Worm (Caenorhabditis elegans) whole organism, L3 larva: ENCODE measurements around the gene fbxa-167.
"Not testable (repeated sequence)": the region's sequence is repeated elsewhere in the genome, so short reads cannot be mapped to it uniquely, and the experiment has no call there.

ENCODE experiments used
- R02D3.7 ChIP-seq: fragments of 150-350 bp; optimal IDR thresholded peaks from 2 replicates; lab custom pipeline; 2014; ENCODE audit warnings: missing biosample characterization, missing genetic modification characterization
- ZK546.5 ChIP-seq: sonication (generic microtip); optimal IDR thresholded peaks from 2 replicates; lab custom pipeline; 2017; ENCODE audit warnings: missing biosample characterization, missing genetic modification characterization
- ama-1 ChIP-seq: fragments of 150-350 bp; optimal IDR thresholded peaks from 2 replicates; lab custom pipeline; 2018
- ceh-9 ChIP-seq: sonication (generic microtip); optimal IDR thresholded peaks from 2 replicates; lab custom pipeline; 2018; ENCODE audit warnings: missing biosample characterization, missing genetic modification characterization
- elt-1 ChIP-seq: fragments of 150-350 bp; optimal IDR thresholded peaks from 2 replicates; lab custom pipeline; 2014; ENCODE audit warnings: missing biosample characterization, missing genetic modification characterization
- elt-2 ChIP-seq: sonication (generic microtip); optimal IDR thresholded peaks from 2 replicates; lab custom pipeline; 2016; ENCODE audit warnings: missing genetic modification reagents, mild to moderate bottlenecking, missing genetic modification characterization, missing compliant biosample characterization
- elt-3 ChIP-seq, 3 experiments: fragments of 150-350 bp in 1 of 3; sonication (generic microtip) in 2 of 3; optimal IDR thresholded peaks; 2 replicates in 2 of 3; 4 replicates in 1 of 3; lab custom pipeline; 2014 to 2017; ENCODE audit warnings: missing biosample characterization in 3 of 3, missing genetic modification characterization in 3 of 3
- fkh-10 ChIP-seq: sonication (generic microtip); optimal IDR thresholded peaks from 2 replicates; lab custom pipeline; 2017; ENCODE audit warnings: missing biosample characterization, missing genetic modification reagents, missing genetic modification characterization
- fkh-2 ChIP-seq: fragments of 150-350 bp; optimal IDR thresholded peaks from 2 replicates; lab custom pipeline; 2014; ENCODE audit warnings: missing biosample characterization, missing genetic modification reagents, missing genetic modification characterization
- fos-1 ChIP-seq: fragments of 150-350 bp; optimal IDR thresholded peaks from 2 replicates; lab custom pipeline; 2014; ENCODE audit warnings: missing biosample characterization, missing genetic modification characterization
- jun-1 ChIP-seq: fragments of 150-350 bp; optimal IDR thresholded peaks from 2 replicates; lab custom pipeline; 2014; ENCODE audit warnings: missing biosample characterization, missing genetic modification reagents, missing genetic modification characterization
- lin-15B ChIP-seq: fragments of 150-350 bp; optimal IDR thresholded peaks from 2 replicates; lab custom pipeline; 2014; ENCODE audit warnings: missing biosample characterization, missing genetic modification characterization
- lin-39 ChIP-seq: fragments of 150-350 bp; optimal IDR thresholded peaks from 2 replicates; lab custom pipeline; 2018; ENCODE audit warnings: missing biosample characterization, missing genetic modification reagents, missing genetic modification characterization
- lsy-12 ChIP-seq: sonication (generic microtip); optimal IDR thresholded peaks from 2 replicates; lab custom pipeline; 2016; ENCODE audit warnings: mild to moderate bottlenecking, missing genetic modification characterization, missing compliant biosample characterization
- mdl-1 ChIP-seq: fragments of 150-350 bp; optimal IDR thresholded peaks from 2 replicates; lab custom pipeline; 2014; ENCODE audit warnings: missing biosample characterization, missing genetic modification characterization
- nfya-1 ChIP-seq: sonication (generic microtip); optimal IDR thresholded peaks from 2 replicates; lab custom pipeline; 2017; ENCODE audit warnings: missing genetic modification characterization, mild to moderate bottlenecking, missing compliant biosample characterization, antibody characterized with exemption, moderate library complexity; ENCODE audit not compliant: insufficient read depth
- nhr-11 ChIP-seq: fragments of 150-350 bp; optimal IDR thresholded peaks from 2 replicates; lab custom pipeline; 2014; ENCODE audit warnings: missing biosample characterization, missing genetic modification characterization
- nhr-12 ChIP-seq: fragments of 150-350 bp; optimal IDR thresholded peaks from 2 replicates; lab custom pipeline; 2014; ENCODE audit warnings: missing biosample characterization, missing genetic modification characterization
- nhr-23 ChIP-seq: fragments of 150-350 bp; optimal IDR thresholded peaks from 2 replicates; lab custom pipeline; 2014; ENCODE audit warnings: missing biosample characterization, missing genetic modification reagents, missing genetic modification characterization
- nhr-25 ChIP-seq: sonication (generic microtip); optimal IDR thresholded peaks from 2 replicates; lab custom pipeline; 2017; ENCODE audit warnings: missing biosample characterization, missing genetic modification characterization
- nhr-43 ChIP-seq: sonication (generic microtip); optimal IDR thresholded peaks from 2 replicates; lab custom pipeline; 2016; ENCODE audit warnings: mild to moderate bottlenecking, missing genetic modification characterization, missing compliant biosample characterization; ENCODE audit not compliant: poor library complexity, severe bottlenecking
- nhr-67 ChIP-seq: fragments of 150-350 bp; optimal IDR thresholded peaks from 2 replicates; lab custom pipeline; 2014; ENCODE audit warnings: missing biosample characterization, missing genetic modification characterization
- nhr-76 ChIP-seq: fragments of 150-350 bp; sonication (generic microtip); optimal IDR thresholded peaks from 5 replicates; lab custom pipeline; 2014; ENCODE audit warnings: missing biosample characterization, missing genetic modification characterization
- nhr-77 ChIP-seq: fragments of 150-350 bp; optimal IDR thresholded peaks from 2 replicates; lab custom pipeline; 2014; ENCODE audit warnings: missing biosample characterization, missing genetic modification characterization
- pha-4 ChIP-seq: fragments of 150-350 bp; optimal IDR thresholded peaks from 2 replicates; lab custom pipeline; 2014; ENCODE audit warnings: missing biosample characterization, missing genetic modification reagents, missing genetic modification characterization
- pqm-1 ChIP-seq: fragments of 150-350 bp; optimal IDR thresholded peaks from 2 replicates; lab custom pipeline; 2017; ENCODE audit warnings: missing biosample characterization, missing genetic modification characterization, inconsistent platforms
- snpc-4 ChIP-seq: fragments of 150-350 bp; optimal IDR thresholded peaks from 2 replicates; lab custom pipeline; 2014; ENCODE audit warnings: missing biosample characterization, missing genetic modification characterization
- tbx-2 ChIP-seq: sonication (generic microtip); optimal IDR thresholded peaks from 2 replicates; lab custom pipeline; 2016; ENCODE audit warnings: mild to moderate bottlenecking, missing genetic modification characterization, missing compliant biosample characterization
- zag-1 ChIP-seq: fragments of 150-350 bp; optimal IDR thresholded peaks from 2 replicates; lab custom pipeline; 2014; ENCODE audit warnings: missing biosample characterization, missing genetic modification characterization
- ztf-11 ChIP-seq: fragments of 150-350 bp; optimal IDR thresholded peaks from 2 replicates; lab custom pipeline; 2014; ENCODE audit warnings: missing biosample characterization, missing genetic modification characterization
- ztf-4 ChIP-seq: fragments of 150-350 bp; optimal IDR thresholded peaks from 2 replicates; lab custom pipeline; 2014; ENCODE audit warnings: missing biosample characterization, missing genetic modification characterization

The fbxa-167 gene

DNA sequence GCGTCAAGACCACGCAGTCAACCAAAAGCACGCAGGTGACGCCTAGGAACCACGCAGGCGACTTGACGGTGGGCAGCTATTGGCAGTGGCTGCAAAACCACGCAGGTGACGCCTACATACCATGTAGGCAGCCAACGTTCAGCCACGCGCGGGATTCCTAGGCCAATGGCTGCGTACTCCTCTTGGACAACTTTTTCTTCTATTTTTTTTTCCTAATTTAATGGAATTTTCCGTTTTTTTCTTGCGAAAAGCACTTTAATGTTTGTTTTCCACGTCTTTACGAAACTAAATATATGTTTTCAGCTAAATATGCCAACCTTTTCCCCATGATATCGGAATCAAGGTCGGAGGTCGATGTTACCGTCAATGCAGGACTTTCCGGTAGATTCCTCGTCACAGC lies 13.4 kb downstream of the fbxa-167 start, which contains the start of gene C31C9.9:
TSS of gene C31C9.9 (plus strand) at position 301 of the 400 bp plus-strand sequence.
- not testable (repeated sequence) for TF ChIP-seq lin-39, ceh-9, R02D3.7 (tag; lab: Kevin White, UChicago)

DNA sequence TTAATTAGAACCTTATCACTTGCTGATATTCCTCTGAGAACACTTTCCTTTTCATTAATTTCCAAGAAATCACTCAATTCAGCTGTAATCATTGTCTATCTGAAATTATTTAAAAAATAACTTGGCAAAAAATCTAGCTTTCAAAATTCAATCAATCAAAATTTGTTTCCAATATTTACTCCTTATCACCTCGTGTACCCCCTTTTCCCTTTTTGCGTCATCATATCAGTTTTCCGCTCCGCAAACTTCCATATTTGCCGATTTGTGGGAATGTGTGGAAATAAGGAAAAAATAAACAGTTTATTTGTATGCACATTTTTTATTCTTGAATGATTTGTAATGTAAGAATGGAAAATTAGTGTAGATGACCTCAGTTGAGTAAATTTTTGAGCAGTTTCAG lies 20.7 kb downstream of the fbxa-167 start, which contains the start of gene C31C9.6:
TSS of gene C31C9.6 (minus strand) at position 101 of the 400 bp plus-strand sequence.
- peak; percentile 30 for TF ChIP-seq elt-2 (tag; lab: Kevin White, UChicago)

DNA sequence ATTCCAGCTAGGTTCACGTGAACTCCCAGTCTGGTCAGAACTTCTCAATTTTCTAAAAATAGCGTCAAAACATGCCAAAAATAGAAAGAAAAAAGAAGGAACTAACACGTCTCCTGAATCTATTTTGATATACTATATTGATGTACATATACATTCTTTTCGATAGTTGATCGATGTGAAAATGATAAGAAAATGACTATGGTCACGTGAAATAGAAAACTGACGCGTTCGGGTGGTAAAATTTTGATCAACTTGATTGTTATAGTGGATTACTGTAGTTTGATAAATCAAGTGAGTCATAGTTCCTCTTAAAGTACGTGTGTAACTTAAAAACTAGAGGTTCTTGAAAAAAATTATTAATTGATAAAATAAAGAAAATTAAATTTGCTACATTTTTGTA lies 23.1 kb downstream of the fbxa-167 start:
- no peak for TF ChIP-seq nhr-67 (tag; lab: Kevin White, UChicago)
- peak; percentile 86 for TF ChIP-seq pqm-1 (tag; lab: Kevin White, UChicago)
- peak; percentile 41 for TF ChIP-seq pha-4
- peak; percentile 89 for TF ChIP-seq elt-2 (tag; lab: Kevin White, UChicago)
- TF ChIP-seq ztf-11 (tag; lab: Kevin White, UChicago), result no peak
- peak; percentile 69 for TF ChIP-seq jun-1 (tag; lab: Kevin White, UChicago)
- TF ChIP-seq, all 47 proteins: peak for 4

ce11 chrII:13664993-13665680 lies 23.8 kb downstream of the fbxa-167 start:
- TF ChIP-seq elt-2 (tag; lab: Kevin White, UChicago) (peak; percentile 98), nhr-25 (no peak), nhr-77 (tag; lab: Kevin White, UChicago) (no peak), elt-1 (tag; lab: Kevin White, UChicago) (no peak), nfya-1 (tag; lab: Kevin White, UChicago) (peak; percentile 27), nhr-23 (tag; lab: Kevin White, UChicago) (no peak), nhr-76 (tag; lab: Kevin White, UChicago) (peak; percentile 9), jun-1 (tag; lab: Kevin White, UChicago) (peak; percentile 74), elt-3 (tag; optimal IDR thresholded peaks at IDR 0.05; lab: Kevin White, UChicago) (peak in 1 of 3 experiments; percentile 62), pha-4 (peak; percentile 33), pqm-1 (tag; lab: Kevin White, UChicago) (peak; percentile 93), nhr-12 (tag; lab: Kevin White, UChicago) (no peak)

ce11 chrII:13668844-13669441 lies 27.7 kb downstream of the fbxa-167 start, which contains the start of gene C31C9.7:
Gene C31C9.7, plus strand, starts transcription at chrII:13669104.
- no peak for TF ChIP-seq fkh-10 (GFP tag; lab: Kevin White, UChicago)
- no peak for TF ChIP-seq ZK546.5 (tag; lab: Kevin White, UChicago)
- no peak for TF ChIP-seq tbx-2 (tag; lab: Kevin White, UChicago)
- no peak for TF ChIP-seq snpc-4
- TF ChIP-seq fkh-2 (tag; lab: Kevin White, UChicago), result no peak
- peak; percentile 9 for TF ChIP-seq lsy-12 (tag; lab: Kevin White, UChicago)
- no peak for TF ChIP-seq ztf-4 (tag; lab: Kevin White, UChicago)
- TF ChIP-seq elt-2 (tag; lab: Kevin White, UChicago), result peak; percentile 79
- no peak for TF ChIP-seq ztf-11 (tag; lab: Kevin White, UChicago)
- no peak for TF ChIP-seq nhr-11 (tag; lab: Kevin White, UChicago)
- peak; percentile 44 for TF ChIP-seq nfya-1 (tag; lab: Kevin White, UChicago)
- TF ChIP-seq lin-39 (tag; lab: Kevin White, UChicago), result no peak
- peak; percentile 27 for TF ChIP-seq nhr-43 (tag; lab: Kevin White, UChicago)
- peak; percentile 93 for TF ChIP-seq ama-1 (lab: Kevin White, UChicago)

DNA sequence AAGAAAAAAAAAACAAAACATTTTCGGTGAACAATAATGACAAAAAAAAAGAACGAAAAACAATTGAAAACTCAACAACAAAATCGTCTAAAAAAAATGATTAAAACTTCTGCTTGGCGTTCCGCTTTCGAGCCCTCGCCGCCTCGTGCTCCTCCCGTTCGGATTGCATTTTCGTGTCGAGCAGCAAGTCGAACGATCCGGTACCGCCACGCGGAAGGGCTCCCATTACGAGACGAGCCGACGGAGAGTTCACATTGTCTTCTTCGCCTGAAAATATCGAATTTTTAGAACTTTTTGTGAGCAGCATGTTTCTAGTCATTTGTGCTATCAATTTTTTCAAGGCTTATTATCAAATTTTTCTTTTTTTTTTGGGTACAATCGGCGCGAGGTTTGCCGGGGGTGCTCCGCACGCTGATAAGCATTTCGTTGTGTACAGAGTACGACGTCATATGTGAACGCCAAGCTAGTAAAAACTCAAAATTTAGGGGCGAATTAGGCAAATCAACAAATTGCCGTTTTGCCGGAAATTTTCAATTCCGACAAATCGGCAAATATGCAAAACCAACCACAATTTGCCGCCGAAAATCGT lies 29.5 kb downstream of the fbxa-167 start:
- TF ChIP-seq ZK546.5 (tag; lab: Kevin White, UChicago), result no peak
- no peak for TF ChIP-seq elt-1 (tag; lab: Kevin White, UChicago)
- TF ChIP-seq fos-1, result no peak
- peak; percentile 29 for TF ChIP-seq pqm-1 (tag; lab: Kevin White, UChicago)
- TF ChIP-seq nhr-76 (tag; lab: Kevin White, UChicago), result no peak
- TF ChIP-seq ama-1 (lab: Kevin White, UChicago), result no peak
- no peak for TF ChIP-seq ceh-9 (tag; lab: Kevin White, UChicago)
- no peak for TF ChIP-seq lin-15B (tag; lab: Kevin White, UChicago)
- TF ChIP-seq zag-1 (tag; lab: Kevin White, UChicago), result no peak
- peak; percentile 90 for TF ChIP-seq elt-2 (tag; lab: Kevin White, UChicago)
- TF ChIP-seq ztf-11 (tag; lab: Kevin White, UChicago), result no peak
- no peak for TF ChIP-seq nhr-11 (tag; lab: Kevin White, UChicago)
- TF ChIP-seq mdl-1 (tag; lab: Kevin White, UChicago), result no peak
- peak; percentile 10 for TF ChIP-seq pha-4
